Fruit fly (Drosophila melanogaster) Kc167 (cell line): ENCODE data around the gene CG42588.

Experiments
- insv ChIP-seq: fragments of >200 bp; optimal IDR thresholded peaks from 3 replicates; lab custom pipeline; 2018; ENCODE audit warnings: missing external identifiers
- psq ChIP-seq: fragments of >200 bp; optimal IDR thresholded peaks from 2 replicates; lab custom pipeline; 2017; ENCODE audit warnings: missing external identifiers

- no peak for TF ChIP-seq psq (lab: Kevin White, UChicago)
- TF ChIP-seq insv (lab: Kevin White, UChicago) = no peak
Measured at dm6 chr3L:12815756-12816155, 1.7 kb downstream of the CG42588 start.
